Fruit fly (Drosophila melanogaster): ENCODE results near the gene CG6999.

Gene CG6999

DNA sequence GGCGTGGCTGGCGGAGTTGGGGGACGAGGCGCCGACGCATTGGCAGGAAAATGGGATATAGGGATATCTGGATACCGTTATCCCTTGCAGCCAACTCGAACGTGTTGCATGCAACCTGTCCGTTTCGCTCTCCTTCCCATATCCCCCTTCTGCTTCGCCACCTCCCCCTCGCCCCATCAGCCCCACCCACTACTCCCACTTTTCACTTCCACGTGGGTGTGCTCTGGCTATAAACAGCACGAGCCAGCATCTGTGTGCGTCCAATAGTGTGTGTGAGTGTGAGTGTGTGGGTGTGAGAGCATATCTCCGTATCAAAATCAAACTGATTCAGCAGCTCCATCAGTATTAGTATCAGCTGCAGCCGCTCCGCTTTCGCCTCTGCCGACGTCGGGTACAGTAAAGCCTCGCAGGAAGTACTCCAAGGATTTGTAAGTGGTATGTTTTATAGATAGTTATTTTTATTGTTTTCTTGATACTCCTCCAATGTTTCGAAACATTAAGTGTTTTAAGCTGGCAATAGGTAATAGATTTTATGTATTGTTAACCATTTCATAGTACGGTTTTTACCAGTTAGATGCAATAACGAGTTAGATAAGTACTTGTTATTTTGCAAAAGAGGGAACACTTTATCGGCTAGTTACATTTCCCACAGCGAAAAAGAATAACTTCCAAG lies 30.9 kb downstream of the CG6999 start:
- TF ChIP-seq EcR (GFP tag; optimal IDR thresholded peaks at IDR 0.05) (no peak), CG8301 (tag; optimal IDR thresholded peaks at IDR 0.05) (peak; percentile 45), Pif1A (GFP tag; optimal IDR thresholded peaks at IDR 0.05) (no peak), CG14655 (GFP tag; optimal IDR thresholded peaks at IDR 0.05) (peak; percentile 63), Pif1B (GFP tag; optimal IDR thresholded peaks at IDR 0.05) (no peak), CG8159 (tag; optimal IDR thresholded peaks at IDR 0.05) (peak; percentile 47), CG4496 (GFP tag; IDR thresholded peaks at IDR 0.05) (0 out of 3 replicates have a peak, but pooled peaks have one; percentile 38), CG12605 (GFP tag; IDR thresholded peaks at IDR 0.05) (no peak), CG32121 (GFP tag; IDR thresholded peaks at IDR 0.05) (no peak), Ets98B (GFP tag; IDR thresholded peaks at IDR 0.05) (no peak), CG34367 (tag; optimal IDR thresholded peaks at IDR 0.05) (no peak), CG13204 (GFP tag; optimal IDR thresholded peaks at IDR 0.05) (no peak), CG17806 (tag; optimal IDR thresholded peaks at IDR 0.05) (peak; percentile 18), CG15710 (tag; optimal IDR thresholded peaks at IDR 0.05) (no peak), rn (GFP tag; IDR thresholded peaks at IDR 0.05) (no peak), D1 (tag; optimal IDR thresholded peaks at IDR 0.05) (no peak), Snoo (tag; optimal IDR thresholded peaks at IDR 0.05) (no peak), gl (tag; optimal IDR thresholded peaks at IDR 0.05) (no peak), CG9948 (tag; optimal IDR thresholded peaks at IDR 0.05) (no peak), CG10348 (GFP tag; IDR thresholded peaks at IDR 0.05) (no peak), fd96Ca (GFP tag; IDR thresholded peaks at IDR 0.05) (peak; percentile 46; the same call in 1 of the 3 replicates)

DNA sequence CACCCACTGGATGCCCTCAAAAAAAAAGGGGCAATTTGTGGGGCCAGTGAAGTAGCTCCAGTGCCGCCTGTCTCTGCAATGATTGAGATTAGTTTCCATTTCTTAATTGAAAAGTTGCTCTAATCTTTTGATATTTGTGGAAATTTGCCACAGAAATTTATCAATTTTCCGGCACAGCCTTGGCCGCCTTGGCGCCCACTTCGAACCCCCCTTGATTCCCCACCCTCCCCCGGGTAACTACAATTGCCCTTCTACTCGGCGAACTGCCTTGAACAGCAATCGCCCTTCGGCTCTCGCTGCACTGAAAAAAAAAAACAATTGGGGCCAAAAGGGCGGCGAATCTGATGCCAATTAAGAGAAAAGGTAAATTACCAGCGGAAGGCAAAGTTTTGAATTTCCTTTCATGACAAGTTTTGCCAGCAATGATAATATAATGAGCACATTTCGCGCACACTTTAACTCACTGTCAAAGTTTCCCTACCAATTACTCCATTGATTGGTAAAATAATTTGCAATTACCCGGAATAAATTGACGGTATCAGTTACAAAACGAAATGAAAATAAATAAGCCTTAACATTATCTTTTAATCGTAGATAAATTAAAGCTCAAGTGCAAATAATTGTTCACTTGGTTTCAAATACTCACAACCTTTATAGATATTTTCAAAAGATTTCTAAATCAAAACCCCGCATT lies 31.7 kb downstream of the CG6999 start:
- TF ChIP-seq CG14655 (GFP tag; optimal IDR thresholded peaks at IDR 0.05) (peak; percentile 1), D1 (tag; optimal IDR thresholded peaks at IDR 0.05) (no peak)

DNA sequence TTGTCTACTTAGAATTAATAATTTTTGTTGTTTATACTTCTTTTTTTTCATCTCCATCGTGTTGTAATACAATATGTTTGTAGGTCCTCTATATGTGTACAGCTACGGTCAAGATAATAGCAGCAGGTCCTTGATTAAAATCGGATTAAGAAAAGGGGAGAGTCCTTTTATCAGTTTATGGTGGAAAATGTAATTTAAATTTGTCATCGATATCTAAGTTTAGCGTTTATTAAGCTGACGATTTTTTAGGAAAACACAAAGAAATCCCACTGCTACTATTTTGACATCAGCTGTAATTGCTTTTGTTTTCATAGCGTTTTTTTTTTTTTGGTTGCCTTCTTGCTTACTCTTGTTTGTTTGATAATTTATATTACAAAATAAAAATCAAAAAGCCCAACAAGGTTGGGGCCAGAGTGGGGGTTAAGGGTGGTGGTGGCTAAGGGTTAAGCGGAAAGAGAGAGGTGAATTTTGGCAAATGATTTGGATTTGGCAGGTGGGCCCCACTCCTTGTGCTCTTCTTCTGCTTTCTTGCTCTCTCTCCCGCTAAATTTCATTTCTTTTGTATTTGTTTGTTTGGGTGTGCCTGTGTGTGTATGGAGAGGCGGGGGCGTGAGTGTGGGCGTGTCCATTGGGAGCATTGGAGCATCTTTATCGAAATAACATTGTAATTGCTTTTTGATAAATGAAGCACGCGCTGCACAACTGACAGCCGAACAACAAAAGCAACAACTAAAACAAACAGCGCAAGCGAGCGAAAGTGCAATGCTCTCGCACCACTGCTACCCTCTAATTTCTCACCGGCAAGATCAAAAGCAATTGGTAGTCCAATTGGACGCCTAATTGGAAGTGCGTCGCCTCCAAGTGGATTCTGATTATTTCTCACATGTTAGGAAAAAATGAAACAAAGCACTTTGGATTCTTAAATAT lies 32.9 kb downstream of the CG6999 start:
- TF ChIP-seq CG9948 (tag; optimal IDR thresholded peaks at IDR 0.05) (peak; percentile 34), CG4496 (GFP tag; IDR thresholded peaks at IDR 0.05) (0 out of 3 replicates have a peak, but pooled peaks have one; percentile 27), CG12605 (GFP tag; IDR thresholded peaks at IDR 0.05) (no peak), CG17806 (tag; optimal IDR thresholded peaks at IDR 0.05) (peak; percentile 29), CG8159 (tag; optimal IDR thresholded peaks at IDR 0.05) (peak; percentile 53), gl (tag; optimal IDR thresholded peaks at IDR 0.05) (no peak), D1 (tag; optimal IDR thresholded peaks at IDR 0.05) (no peak), fd96Ca (GFP tag; IDR thresholded peaks at IDR 0.05) (no peak), Pif1B (GFP tag; optimal IDR thresholded peaks at IDR 0.05) (peak; percentile 16), CG14655 (GFP tag; optimal IDR thresholded peaks at IDR 0.05) (peak; percentile 39), CG13204 (GFP tag; optimal IDR thresholded peaks at IDR 0.05) (no peak), Pif1A (GFP tag; optimal IDR thresholded peaks at IDR 0.05) (peak; percentile 28), rn (GFP tag; IDR thresholded peaks at IDR 0.05) (no peak), CG8301 (tag; optimal IDR thresholded peaks at IDR 0.05) (peak; percentile 36), EcR (GFP tag; optimal IDR thresholded peaks at IDR 0.05) (no peak), CG34367 (tag; optimal IDR thresholded peaks at IDR 0.05) (no peak), CG32121 (GFP tag; IDR thresholded peaks at IDR 0.05) (peak; percentile 29; the same call in 1 of the 2 replicates), Snoo (tag; optimal IDR thresholded peaks at IDR 0.05) (peak; percentile 35), CG15710 (tag; optimal IDR thresholded peaks at IDR 0.05) (peak; percentile 21), Ets98B (GFP tag; IDR thresholded peaks at IDR 0.05) (no peak)

dm6 chrX:9122492-9122891 lies 34.3 kb downstream of the CG6999 start:
- TF ChIP-seq fd96Ca (GFP tag; IDR thresholded peaks at IDR 0.05) (0 out of 3 replicates have a peak, but pooled peaks have one; percentile 27), CG4496 (GFP tag; IDR thresholded peaks at IDR 0.05) (no peak), CG32121 (GFP tag; IDR thresholded peaks at IDR 0.05) (no peak), D1 (tag; optimal IDR thresholded peaks at IDR 0.05) (no peak), CG9948 (tag; optimal IDR thresholded peaks at IDR 0.05) (no peak)

dm6 chrX:9127264-9128011 lies 39.3 kb downstream of the CG6999 start:
- no peak for TF ChIP-seq CG8301 (tag; optimal IDR thresholded peaks at IDR 0.05)
- peak; percentile 10 for TF ChIP-seq CG14655 (GFP tag; optimal IDR thresholded peaks at IDR 0.05)

All from whole organism, pupa.